Fruit fly (Drosophila melanogaster): ENCODE measurements around the gene Sugb.
A peak's percentile ranks its signal among the peaks of the same experiment; 100 is the strongest.

The Sugb gene

DNA sequence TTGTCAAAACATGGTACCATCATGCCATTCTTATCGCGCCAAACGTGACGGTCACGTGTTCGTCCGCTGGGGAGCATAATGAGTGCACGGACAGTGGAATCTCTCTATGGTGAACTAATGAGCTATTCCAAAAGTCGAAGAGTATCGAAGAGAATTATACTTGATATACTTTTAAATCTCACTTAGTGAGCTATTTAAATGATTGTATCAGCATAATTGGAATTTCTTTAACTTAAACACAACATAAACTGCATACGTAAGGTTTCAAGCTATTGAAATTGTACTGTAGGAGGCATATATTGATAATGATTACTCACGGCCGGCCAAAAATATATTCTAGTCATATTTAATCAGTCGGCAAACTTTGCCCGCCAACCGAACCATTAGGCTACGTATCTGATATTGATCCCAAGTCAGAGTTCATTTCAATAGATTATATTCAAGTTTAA, 37.7 kb downstream of the Sugb start (continued):
- TF ChIP-seq pfk (GFP tag; optimal IDR thresholded peaks at IDR 0.05): no peak
- TF ChIP-seq tgo (GFP tag; IDR thresholded peaks at IDR 0.05): peak; percentile 35; the same call in 1 of the 3 replicates
- no peak for TF ChIP-seq h (optimal IDR thresholded peaks at IDR 0.05)
- no peak for TF ChIP-seq Atf6 (GFP tag; IDR thresholded peaks at IDR 0.05)
- no peak for TF ChIP-seq btn (GFP tag; optimal IDR thresholded peaks at IDR 0.05)
- TF ChIP-seq CkIIα-i1 (GFP tag; IDR thresholded peaks at IDR 0.05): no peak
- TF ChIP-seq CG6175 (GFP tag; IDR thresholded peaks at IDR 0.05): no peak
- no peak for TF ChIP-seq CG8924 (tag; optimal IDR thresholded peaks at IDR 0.05)
- TF ChIP-seq trh (GFP tag; optimal IDR thresholded peaks at IDR 0.05): no peak
- no peak for TF ChIP-seq prd (optimal IDR thresholded peaks at IDR 0.05)
- TF ChIP-seq prd (GFP tag; IDR thresholded peaks at IDR 0.05): no peak; the same call in 2 of the 3 replicates
- TF ChIP-seq CG10565 (GFP tag; optimal IDR thresholded peaks at IDR 0.05): no peak
- no peak for TF ChIP-seq pb (GFP tag; optimal IDR thresholded peaks at IDR 0.05)
- TF ChIP-seq CoRest (tag; optimal IDR thresholded peaks at IDR 0.05): peak; percentile 17
- TF ChIP-seq mam (GFP tag; optimal IDR thresholded peaks at IDR 0.05): peak; percentile 31
- TF ChIP-seq CG1529 (GFP tag; optimal IDR thresholded peaks at IDR 0.05): no peak
- no peak for TF ChIP-seq CG18764 (GFP tag; optimal IDR thresholded peaks at IDR 0.05)
- no peak for TF ChIP-seq pros (GFP tag; optimal IDR thresholded peaks at IDR 0.05)
- TF ChIP-seq CG9215 (GFP tag; IDR thresholded peaks at IDR 0.05): no peak
- no peak for TF ChIP-seq CG34422 (GFP tag; IDR thresholded peaks at IDR 0.05)
- no peak for TF ChIP-seq ato (GFP tag; IDR thresholded peaks at IDR 0.05; ENCODE audit: partially characterized antibody)
- TF ChIP-seq her (GFP tag; optimal IDR thresholded peaks at IDR 0.05): no peak
- peak; percentile 40; the same call in 1 of the 2 replicates for TF ChIP-seq CG11247 (GFP tag; IDR thresholded peaks at IDR 0.05)
- TF ChIP-seq Lim3 (GFP tag; IDR thresholded peaks at IDR 0.05): no peak
- peak; percentile 7 for TF ChIP-seq Sox102F (GFP tag; optimal IDR thresholded peaks at IDR 0.05)
- TF ChIP-seq CG4854 (GFP tag; optimal IDR thresholded peaks at IDR 0.05): no peak
- no peak for TF ChIP-seq CG9609 (GFP tag; optimal IDR thresholded peaks at IDR 0.05)
- TF ChIP-seq CG3065 (GFP tag; optimal IDR thresholded peaks at IDR 0.05): no peak
- no peak for TF ChIP-seq gcm (GFP tag; optimal IDR thresholded peaks at IDR 0.05)
- peak; percentile 20 for TF ChIP-seq CG3281 (GFP tag; optimal IDR thresholded peaks at IDR 0.05)
- peak; percentile 50 for TF ChIP-seq gem (tag; optimal IDR thresholded peaks at IDR 0.05)
- TF ChIP-seq Ravus (GFP tag; IDR thresholded peaks at IDR 0.05): no peak
- TF ChIP-seq Hr78 (GFP tag; optimal IDR thresholded peaks at IDR 0.05): peak in 1 of 2 experiments; percentile 58
- peak; percentile 54 for TF ChIP-seq CG2120 (GFP tag; optimal IDR thresholded peaks at IDR 0.05)
- peak; percentile 2 for TF ChIP-seq CG1603 (tag; optimal IDR thresholded peaks at IDR 0.05)
- TF ChIP-seq CG4617 (GFP tag; optimal IDR thresholded peaks at IDR 0.05; ENCODE audit: borderline replicate concordance): no peak
- TF ChIP-seq zfh2 (GFP tag; optimal IDR thresholded peaks at IDR 0.05): peak; percentile 7
- no peak for TF ChIP-seq BtbVII (GFP tag; optimal IDR thresholded peaks at IDR 0.05)
- TF ChIP-seq sc (optimal IDR thresholded peaks at IDR 0.05): no peak
- no peak for TF ChIP-seq sc (GFP tag; optimal IDR thresholded peaks at IDR 0.05)
- TF ChIP-seq lab (GFP tag; optimal IDR thresholded peaks at IDR 0.05): peak; percentile 55
- peak; percentile 2 for TF ChIP-seq CG13424 (tag; optimal IDR thresholded peaks at IDR 0.05)
- TF ChIP-seq sens (GFP tag): peak; percentile 73
- peak; percentile 11 for TF ChIP-seq CG17385 (GFP tag; optimal IDR thresholded peaks at IDR 0.05)
- no peak for TF ChIP-seq toy (GFP tag; IDR thresholded peaks at IDR 0.05)
- TF ChIP-seq Hmr (GFP tag; optimal IDR thresholded peaks at IDR 0.05): peak; percentile 38
- TF ChIP-seq CG2678 (tag; optimal IDR thresholded peaks at IDR 0.05): no peak
- no peak for TF ChIP-seq CG10979 (tag; optimal IDR thresholded peaks at IDR 0.05)
- no peak for TF ChIP-seq CG12219 (GFP tag; optimal IDR thresholded peaks at IDR 0.05)
- peak; percentile 22 for TF ChIP-seq CG2712 (tag; optimal IDR thresholded peaks at IDR 0.05)
- TF ChIP-seq CG18011 (GFP tag; optimal IDR thresholded peaks at IDR 0.05): no peak
- TF ChIP-seq Abd-B (GFP tag; optimal IDR thresholded peaks at IDR 0.05): no peak

All from whole organism, embryonic.